Fruit fly (Drosophila melanogaster): ENCODE results near the gene Oseg5.
A peak's percentile ranks its signal among the peaks of the same experiment; 100 is the strongest.

Oseg5 gene

DNA sequence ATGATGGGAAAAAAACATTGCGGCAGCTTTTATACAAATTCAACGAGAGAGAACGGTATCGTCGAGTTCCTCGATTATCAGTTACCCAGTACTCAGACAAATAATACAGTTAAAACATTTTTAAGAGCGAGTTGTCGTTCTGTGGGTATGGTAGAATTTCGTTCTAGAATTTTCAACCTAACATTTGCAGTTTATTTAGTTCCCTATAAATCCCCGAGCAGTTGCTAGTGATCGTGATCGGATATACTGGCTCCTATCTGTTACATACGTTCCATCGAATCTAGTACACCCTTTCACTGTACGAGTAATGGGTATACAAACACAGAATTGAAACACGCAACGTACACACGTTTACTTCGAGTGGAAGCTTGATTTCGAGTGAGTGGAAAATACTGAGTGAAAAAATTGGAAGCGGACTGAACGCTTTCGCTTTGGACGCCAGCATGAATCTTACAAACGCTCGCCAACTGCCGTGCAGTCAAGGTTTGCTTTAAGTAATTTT lies 29.2 kb upstream of the Oseg5 start, which contains the start of gene CG9338 (continued):
- TF ChIP-seq Blimp-1 (GFP tag; optimal IDR thresholded peaks at IDR 0.05) (peak; percentile 93), p53 (GFP tag; optimal IDR thresholded peaks at IDR 0.05) (peak; percentile 53), CG7786 (GFP tag; optimal IDR thresholded peaks at IDR 0.05) (peak; percentile 87), CG3407 (GFP tag; optimal IDR thresholded peaks at IDR 0.05) (peak; percentile 59), ham (GFP tag; IDR thresholded peaks at IDR 0.05) (0 out of 2 replicates have a peak, but pooled peaks have one; percentile 12), Spps (tag; optimal IDR thresholded peaks at IDR 0.05) (peak; percentile 85), B-H2 (GFP tag; optimal IDR thresholded peaks at IDR 0.05) (peak; percentile 79), CG13424 (tag; optimal IDR thresholded peaks at IDR 0.05) (peak; percentile 80), Chrac-16 (GFP tag; optimal IDR thresholded peaks at IDR 0.05) (peak; percentile 64), fd96Cb (tag; optimal IDR thresholded peaks at IDR 0.05) (peak; percentile 88), knrl (GFP tag; IDR thresholded peaks at IDR 0.05; ENCODE audit: partially characterized antibody) (no peak), Camta (GFP tag; optimal IDR thresholded peaks at IDR 0.05) (peak; percentile 74), Stat92E (GFP tag; optimal IDR thresholded peaks at IDR 0.05) (peak in 1 of 3 experiments; percentile 77)

- TF ChIP-seq her (GFP tag; optimal IDR thresholded peaks at IDR 0.05) = peak; percentile 14
- peak in 1 of 2 experiments; percentile 31 for TF ChIP-seq Eip74EF (GFP tag; optimal IDR thresholded peaks at IDR 0.05)
- peak; percentile 41; the same call in 1 of the 2 replicates for TF ChIP-seq tna (GFP tag; IDR thresholded peaks at IDR 0.05; ENCODE audit: partially characterized antibody)
- peak; percentile 95 for TF ChIP-seq z (GFP tag; IDR thresholded peaks at IDR 0.05)
- 0 out of 3 replicates have a peak, but pooled peaks have one; percentile 18 for TF ChIP-seq HLH4C (GFP tag; IDR thresholded peaks at IDR 0.05; ENCODE audit: partially characterized antibody)
- peak; percentile 60; the same call in 2 of the 3 replicates for TF ChIP-seq ci (GFP tag; IDR thresholded peaks at IDR 0.05)
- peak in 1 of 2 experiments; percentile 13 for TF ChIP-seq Hr51 (GFP tag; optimal IDR thresholded peaks at IDR 0.05)
- peak; percentile 44 for TF ChIP-seq BtbVII (GFP tag; optimal IDR thresholded peaks at IDR 0.05)
- TF ChIP-seq Meics (GFP tag; optimal IDR thresholded peaks at IDR 0.05) = peak; percentile 17
- TF ChIP-seq nom (GFP tag; optimal IDR thresholded peaks at IDR 0.05) = no peak
- TF ChIP-seq Jarid2 (GFP tag; optimal IDR thresholded peaks at IDR 0.05) = peak; percentile 69
- peak; percentile 5 for TF ChIP-seq CG4707 (GFP tag; optimal IDR thresholded peaks at IDR 0.05)
- peak; percentile 13 for TF ChIP-seq CTCF (GFP tag; optimal IDR thresholded peaks at IDR 0.05)
- TF ChIP-seq tin (GFP tag; optimal IDR thresholded peaks at IDR 0.05) = no peak
- no peak for TF ChIP-seq hkb (optimal IDR thresholded peaks at IDR 0.05)
- 0 out of 2 replicates have a peak, but pooled peaks have one; percentile 15 for TF ChIP-seq hkb (GFP tag; IDR thresholded peaks at IDR 0.05)
- TF ChIP-seq zen (tag; optimal IDR thresholded peaks at IDR 0.05) = peak; percentile 44
- TF ChIP-seq H2.0 (GFP tag; IDR thresholded peaks at IDR 0.05) = 0 out of 2 replicates have a peak, but pooled peaks have one; percentile 7
- no peak for TF ChIP-seq CG16779 (GFP tag; IDR thresholded peaks at IDR 0.05)
- TF ChIP-seq chm (GFP tag; IDR thresholded peaks at IDR 0.05) = peak; percentile 56; the same call in 1 of the 2 replicates
- TF ChIP-seq ind (GFP tag; optimal IDR thresholded peaks at IDR 0.05) = no peak
- no peak for TF ChIP-seq CG31224 (GFP tag; IDR thresholded peaks at IDR 0.05)
- TF ChIP-seq Adf1 (GFP tag; IDR thresholded peaks at IDR 0.05) = 0 out of 2 replicates have a peak, but pooled peaks have one; percentile 14
- peak; percentile 7 for TF ChIP-seq HLHmδ (GFP tag; optimal IDR thresholded peaks at IDR 0.05)
- TF ChIP-seq Side (GFP tag; optimal IDR thresholded peaks at IDR 0.05) = peak; percentile 22
- peak in 1 of 2 experiments; percentile 79 for TF ChIP-seq insv (GFP tag; optimal IDR thresholded peaks at IDR 0.05)
- TF ChIP-seq eve (GFP tag; optimal IDR thresholded peaks at IDR 0.05) = peak in 1 of 2 experiments; percentile 76
- 0 out of 2 replicates have a peak, but pooled peaks have one; percentile 38 for TF ChIP-seq Atf6 (GFP tag; IDR thresholded peaks at IDR 0.05)
- no peak for TF ChIP-seq CG7839 (tag; optimal IDR thresholded peaks at IDR 0.05)
- TF ChIP-seq Opbp (GFP tag; IDR thresholded peaks at IDR 0.05; ENCODE audit: partially characterized antibody) = peak; percentile 29; the same call in 1 of the 3 replicates
- TF ChIP-seq sqz (GFP tag; optimal IDR thresholded peaks at IDR 0.05) = peak; percentile 73
- no peak for TF ChIP-seq cwo (GFP tag; optimal IDR thresholded peaks at IDR 0.05)
These were observed 23.0 kb upstream of the Oseg5 start, which contains the start of gene bero for dm6 chr2L:20858371-20859340. Gene bero (plus strand): TSS chr2L:20858695.

All from whole organism, embryonic.